Fruit fly (Drosophila melanogaster): Measurements from ENCODE around the gene CG13386.

The CG13386 gene

DNA sequence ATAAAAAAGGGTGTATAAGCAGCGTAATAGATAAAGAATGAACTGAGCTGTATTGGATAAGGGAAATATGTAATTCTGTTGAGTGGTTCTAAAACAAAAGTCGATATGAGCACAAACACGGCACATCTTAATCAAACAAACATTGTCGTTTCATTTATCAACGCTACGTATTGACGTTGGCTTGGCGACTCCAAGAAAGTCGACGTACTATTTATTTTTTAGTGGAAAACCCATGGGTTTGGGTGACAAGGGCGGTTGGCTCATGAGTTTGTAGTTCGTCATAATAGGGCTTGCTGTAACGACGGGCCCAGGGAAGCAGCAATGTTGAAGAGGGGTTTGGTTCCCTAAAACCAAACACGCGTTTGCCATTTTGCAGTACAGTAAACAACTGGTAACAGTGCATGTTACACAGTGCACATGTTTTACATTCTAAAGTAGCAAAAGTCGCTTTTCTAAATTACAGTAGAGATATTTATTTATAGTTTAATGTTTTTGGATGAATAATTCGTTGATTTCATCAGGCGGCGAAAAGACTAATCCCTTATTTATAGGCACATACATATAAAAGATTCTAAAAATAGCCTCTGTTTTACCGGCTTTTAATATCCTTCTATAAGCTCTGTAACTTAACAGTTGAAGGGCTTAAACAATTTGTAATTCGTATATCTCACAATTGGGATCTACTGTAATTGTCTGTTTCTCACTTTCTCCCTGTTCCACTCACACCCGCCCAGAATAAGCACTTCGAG lies 37.4 kb upstream of the CG13386 start:
- TF ChIP-seq CG15336 (GFP tag; IDR thresholded peaks at IDR 0.05) (peak; percentile 63), CG1621 (tag; optimal IDR thresholded peaks at IDR 0.05) (no peak), OdsH (GFP tag; optimal IDR thresholded peaks at IDR 0.05) (peak; percentile 69), Hr38 (GFP tag; optimal IDR thresholded peaks at IDR 0.05) (no peak), fd59A (GFP tag; optimal IDR thresholded peaks at IDR 0.05) (peak; percentile 57), Met (GFP tag; optimal IDR thresholded peaks at IDR 0.05) (peak; percentile 77), lz (GFP tag; optimal IDR thresholded peaks at IDR 0.05) (peak; percentile 46), Ets96B (tag; optimal IDR thresholded peaks at IDR 0.05) (peak; percentile 17), CG11902 (GFP tag; optimal IDR thresholded peaks at IDR 0.05) (peak; percentile 20), achi (GFP tag; optimal IDR thresholded peaks at IDR 0.05) (peak; percentile 60), net (GFP tag; optimal IDR thresholded peaks at IDR 0.05) (peak; percentile 47), Sox15 (GFP tag; optimal IDR thresholded peaks at IDR 0.05) (peak; percentile 40), dac (GFP tag; optimal IDR thresholded peaks at IDR 0.05) (no peak), CG4318 (GFP tag; optimal IDR thresholded peaks at IDR 0.05) (peak; percentile 5), CG6808 (GFP tag; optimal IDR thresholded peaks at IDR 0.05) (peak; percentile 54), esn (GFP tag; optimal IDR thresholded peaks at IDR 0.05) (peak; percentile 75), Eip93F (GFP tag; optimal IDR thresholded peaks at IDR 0.05) (no peak), CG32006 (GFP tag; optimal IDR thresholded peaks at IDR 0.05) (peak; percentile 73), Sox14 (GFP tag; optimal IDR thresholded peaks at IDR 0.05) (peak; percentile 50), Blimp-1 (GFP tag; optimal IDR thresholded peaks at IDR 0.05) (peak; percentile 41), Gug (GFP tag; IDR thresholded peaks at IDR 0.05) (0 out of 2 replicates have a peak, but pooled peaks have one; percentile 25), CG8319 (GFP tag; optimal IDR thresholded peaks at IDR 0.05) (peak; percentile 27), CG6163 (GFP tag; IDR thresholded peaks at IDR 0.05) (peak; percentile 39; the same call in 1 of the 3 replicates), acj6 (GFP tag; optimal IDR thresholded peaks at IDR 0.05) (peak; percentile 67), CG6854 (GFP tag; optimal IDR thresholded peaks at IDR 0.05) (peak; percentile 5), CG9139 (GFP tag; optimal IDR thresholded peaks at IDR 0.05) (no peak), CG31627 (GFP tag; optimal IDR thresholded peaks at IDR 0.05) (peak; percentile 69), Eip78C (GFP tag) (peak; percentile 91), cyc (GFP tag; optimal IDR thresholded peaks at IDR 0.05) (peak; percentile 49), CG8632 (GFP tag; optimal IDR thresholded peaks at IDR 0.05) (peak; percentile 47), svp (GFP tag) (peak; percentile 85), eg (GFP tag; IDR thresholded peaks at IDR 0.05) (peak; percentile 43; the same call in 2 of the 3 replicates), Eip75B (GFP tag; optimal IDR thresholded peaks at IDR 0.05) (peak; percentile 62), fkh (GFP tag; optimal IDR thresholded peaks at IDR 0.05) (peak; percentile 75), CG11294 (GFP tag; IDR thresholded peaks at IDR 0.05) (peak; percentile 27; the same call in 1 of the 2 replicates), spab (GFP tag; optimal IDR thresholded peaks at IDR 0.05) (peak; percentile 46), CG16779 (tag; optimal IDR thresholded peaks at IDR 0.05) (no peak), dsx (GFP tag; optimal IDR thresholded peaks at IDR 0.05; ENCODE audit: poor library complexity, severe bottlenecking) (peak; percentile 28), ss (GFP tag; optimal IDR thresholded peaks at IDR 0.05) (peak; percentile 30 to 62), fd85E (GFP tag; optimal IDR thresholded peaks at IDR 0.05) (peak; percentile 17), CG8119 (GFP tag; IDR thresholded peaks at IDR 0.05) (no peak; the same call in 1 of the 3 replicates), Smox (GFP tag; optimal IDR thresholded peaks at IDR 0.05) (peak; percentile 61), Sox102F (GFP tag; optimal IDR thresholded peaks at IDR 0.05) (peak; percentile 66), CG3032 (tag; optimal IDR thresholded peaks at IDR 0.05) (peak; percentile 56), salr (GFP tag; optimal IDR thresholded peaks at IDR 0.05) (peak in 1 of 2 experiments; percentile 52), CG7368 (GFP tag; optimal IDR thresholded peaks at IDR 0.05) (no peak), Ets21C (GFP tag; optimal IDR thresholded peaks at IDR 0.05) (peak; percentile 40), vri (GFP tag; optimal IDR thresholded peaks at IDR 0.05) (no peak), Hr39 (GFP tag; optimal IDR thresholded peaks at IDR 0.05) (peak; percentile 68), Lpt (GFP tag; optimal IDR thresholded peaks at IDR 0.05) (no peak)
